Worm (Caenorhabditis elegans) whole organism, L4 larva: ENCODE measurements around the gene C46F11.5.

ENCODE experiments used
- D1046.2 ChIP-seq: fragments of 200-800 bp; sonication (Bioruptor generic); IDR thresholded peaks from 2 replicates; pipeline ENCODE4 v1.3.6; 2022; ENCODE audit warnings: missing genetic modification characterization, missing compliant biosample characterization
- F26F4.8 ChIP-seq: fragments of 200-800 bp; sonication (Bioruptor generic); conservative IDR thresholded peaks from 2 replicates; pipeline ENCODE4 v1.3.6; 2022; ENCODE audit warnings: missing genetic modification characterization, missing compliant biosample characterization
- F37D6.2 ChIP-seq: sonication (generic microtip); optimal IDR thresholded peaks from 2 replicates; lab custom pipeline; 2016; ENCODE audit warnings: mild to moderate bottlenecking, missing genetic modification characterization, missing compliant biosample characterization
- R02D3.7 ChIP-seq: fragments of 150-350 bp; sonication (generic microtip); optimal IDR thresholded peaks from 3 replicates; lab custom pipeline; 2014; ENCODE audit warnings: missing biosample characterization, missing genetic modification characterization
- aha-1 ChIP-seq: fragments of 150-350 bp; peaks from one replicate; lab custom pipeline; 2014; ENCODE audit warnings: missing biosample characterization, missing genetic modification characterization
- ama-1 ChIP-seq: fragments of 150-350 bp; optimal IDR thresholded peaks from 2 replicates; lab custom pipeline; 2014; ENCODE audit warnings: inconsistent platforms, mixed read lengths
- ceh-62 ChIP-seq: sonication (generic microtip); optimal IDR thresholded peaks from 2 replicates; lab custom pipeline; 2017; ENCODE audit warnings: missing biosample characterization, missing genetic modification characterization
- ctbp-1 ChIP-seq: fragments of 200-800 bp; sonication (Bioruptor generic); IDR thresholded peaks from 2 replicates; pipeline ENCODE4 v1.3.6; 2022; ENCODE audit warnings: missing genetic modification reagents, missing genetic modification characterization, missing compliant biosample characterization
- daf-16 ChIP-seq, 3 experiments: sonication (generic microtip); optimal IDR thresholded peaks; 2 replicates each; lab custom pipeline; 2016 to 2017; ENCODE audit warnings: missing genetic modification characterization in 3 of 3, missing genetic modification reagents in 3 of 3, mild to moderate bottlenecking in 2 of 3, missing compliant biosample characterization in 2 of 3, missing biosample characterization in 1 of 3, moderate library complexity in 1 of 3
- daf-19 ChIP-seq: fragments of 200-800 bp; sonication (Bioruptor generic); conservative IDR thresholded peaks from 2 replicates; pipeline ENCODE4 v1.3.6; 2022; ENCODE audit warnings: missing genetic modification characterization, missing compliant biosample characterization
- daf-8 ChIP-seq: fragments of 200-800 bp; sonication (Bioruptor generic); IDR thresholded peaks from 2 replicates; pipeline ENCODE4 v1.3.6; 2022; ENCODE audit warnings: missing genetic modification characterization, missing compliant biosample characterization
- dmd-6 ChIP-seq: fragments of 200-800 bp; sonication (Bioruptor generic); IDR thresholded peaks from 2 replicates; pipeline ENCODE4 v1.3.6; 2022; ENCODE audit warnings: missing genetic modification reagents, missing genetic modification characterization, missing compliant biosample characterization
- dmd-9 ChIP-seq: fragments of 200-800 bp; sonication (Bioruptor generic); IDR thresholded peaks from 2 replicates; pipeline ENCODE4 v1.3.6; 2022; ENCODE audit warnings: missing genetic modification reagents, missing genetic modification characterization, missing compliant biosample characterization
- dpl-1 ChIP-seq: fragments of 150-350 bp; optimal IDR thresholded peaks from 2 replicates; lab custom pipeline; 2014; ENCODE audit warnings: missing biosample characterization, missing genetic modification reagents, missing genetic modification characterization
- duxl-1 ChIP-seq: sonication (generic microtip); optimal IDR thresholded peaks from 2 replicates; lab custom pipeline; 2016; ENCODE audit warnings: mild to moderate bottlenecking, missing genetic modification characterization, moderate library complexity, missing compliant biosample characterization; ENCODE audit not compliant: poor library complexity
- dve-1 ChIP-seq: sonication (generic microtip); optimal IDR thresholded peaks from 2 replicates; lab custom pipeline; 2017; ENCODE audit warnings: antibody characterized with exemption, mild to moderate bottlenecking, missing genetic modification characterization, missing compliant biosample characterization; ENCODE audit not compliant: insufficient read depth
- egl-27 ChIP-seq: sonication (generic microtip); optimal IDR thresholded peaks from 3 replicates; lab custom pipeline; 2017; ENCODE audit warnings: missing biosample characterization, missing genetic modification reagents, missing genetic modification characterization
- fos-1 ChIP-seq: fragments of 150-350 bp; optimal IDR thresholded peaks from 2 replicates; lab custom pipeline; 2014; ENCODE audit warnings: missing biosample characterization, missing genetic modification characterization
- hlh-30 ChIP-seq: sonication (generic microtip); optimal IDR thresholded peaks from 2 replicates; lab custom pipeline; 2017; ENCODE audit warnings: antibody characterized with exemption, mild to moderate bottlenecking, missing genetic modification characterization, missing compliant biosample characterization; ENCODE audit not compliant: insufficient read depth
- lin-13 ChIP-seq: fragments of 150-350 bp; optimal IDR thresholded peaks from 2 replicates; lab custom pipeline; 2014; ENCODE audit warnings: missing biosample characterization, missing genetic modification reagents, missing genetic modification characterization
- lin-38 ChIP-seq: fragments of 200-800 bp; sonication (Bioruptor generic); IDR thresholded peaks from 2 replicates; pipeline ENCODE4 v1.3.6; 2022; ENCODE audit warnings: missing genetic modification reagents, missing genetic modification characterization, missing compliant biosample characterization
- lin-39 ChIP-seq: fragments of 150-350 bp; optimal IDR thresholded peaks from 2 replicates; lab custom pipeline; 2014; ENCODE audit warnings: missing biosample characterization, missing genetic modification reagents, missing genetic modification characterization
- lir-3 ChIP-seq: sonication (generic microtip); optimal IDR thresholded peaks from 2 replicates; lab custom pipeline; 2016; ENCODE audit warnings: mild to moderate bottlenecking, missing genetic modification characterization, missing compliant biosample characterization
- lsy-2 ChIP-seq, 2 experiments: fragments of 150-350 bp in 1 of 2; sonication (generic microtip) in 1 of 2; optimal IDR thresholded peaks; 2 replicates each; lab custom pipeline; 2014 to 2017; ENCODE audit warnings: missing biosample characterization in 2 of 2, missing genetic modification characterization in 2 of 2
- madf-9 ChIP-seq: fragments of 200-800 bp; sonication (Bioruptor generic); conservative IDR thresholded peaks from 2 replicates; pipeline ENCODE4 v1.3.6; 2022; ENCODE audit warnings: missing genetic modification reagents, missing genetic modification characterization, missing compliant biosample characterization
- mep-1 ChIP-seq: fragments of 150-350 bp; sonication (generic microtip); optimal IDR thresholded peaks from 3 replicates; lab custom pipeline; 2014; ENCODE audit warnings: missing biosample characterization, missing genetic modification characterization
- mes-2 ChIP-seq: sonication (generic microtip); optimal IDR thresholded peaks from 2 replicates; lab custom pipeline; 2016; ENCODE audit warnings: missing genotype, mild to moderate bottlenecking, missing genetic modification characterization, missing compliant biosample characterization; ENCODE audit not compliant: poor library complexity, severe bottlenecking
- mxl-3 ChIP-seq: fragments of 200-800 bp; sonication (Bioruptor generic); optimal IDR thresholded peaks from 2 replicates; lab custom pipeline; 2018; ENCODE audit warnings: mild to moderate bottlenecking, missing genetic modification characterization, missing compliant biosample characterization
- nhr-11 ChIP-seq: fragments of 150-350 bp; optimal IDR thresholded peaks from 2 replicates; lab custom pipeline; 2014; ENCODE audit warnings: missing biosample characterization, missing genetic modification characterization
- nhr-237 ChIP-seq: sonication (generic microtip); optimal IDR thresholded peaks from 2 replicates; lab custom pipeline; 2017; ENCODE audit warnings: missing biosample characterization, missing genetic modification characterization
- rbr-2 ChIP-seq: sonication (generic microtip); optimal IDR thresholded peaks from 2 replicates; lab custom pipeline; 2016; ENCODE audit warnings: missing genotype, missing genetic modification characterization, missing compliant biosample characterization
- saeg-2 ChIP-seq: fragments of 200-800 bp; sonication (Bioruptor generic); IDR thresholded peaks from 2 replicates; pipeline ENCODE4 v1.3.6; 2022; ENCODE audit warnings: missing genetic modification reagents, missing genetic modification characterization, missing compliant biosample characterization
- sdz-12 ChIP-seq: fragments of 200-800 bp; sonication (Bioruptor generic); optimal IDR thresholded peaks from 2 replicates; lab custom pipeline; 2018; ENCODE audit warnings: mild to moderate bottlenecking, missing genetic modification characterization, missing compliant biosample characterization
- skn-1 ChIP-seq: fragments of 150-350 bp; optimal IDR thresholded peaks from 2 replicates; lab custom pipeline; 2014; ENCODE audit warnings: missing biosample characterization, missing genetic modification characterization
- spr-1 ChIP-seq: sonication (generic microtip); optimal IDR thresholded peaks from 2 replicates; lab custom pipeline; 2016; ENCODE audit warnings: mild to moderate bottlenecking, missing genetic modification characterization, missing compliant biosample characterization
- tra-1 ChIP-seq: fragments of 200-800 bp; sonication (Bioruptor generic); IDR thresholded peaks from 2 replicates; pipeline ENCODE4 v1.3.6; 2022; ENCODE audit warnings: missing genetic modification reagents, missing genetic modification characterization, missing compliant biosample characterization
- zag-1 ChIP-seq: fragments of 150-350 bp; optimal IDR thresholded peaks from 2 replicates; lab custom pipeline; 2014; ENCODE audit warnings: missing biosample characterization, missing genetic modification characterization
- ztf-7 ChIP-seq: fragments of 150-350 bp; optimal IDR thresholded peaks from 2 replicates; lab custom pipeline; 2014; ENCODE audit warnings: missing biosample characterization, missing genetic modification characterization

Gene C46F11.5

DNA sequence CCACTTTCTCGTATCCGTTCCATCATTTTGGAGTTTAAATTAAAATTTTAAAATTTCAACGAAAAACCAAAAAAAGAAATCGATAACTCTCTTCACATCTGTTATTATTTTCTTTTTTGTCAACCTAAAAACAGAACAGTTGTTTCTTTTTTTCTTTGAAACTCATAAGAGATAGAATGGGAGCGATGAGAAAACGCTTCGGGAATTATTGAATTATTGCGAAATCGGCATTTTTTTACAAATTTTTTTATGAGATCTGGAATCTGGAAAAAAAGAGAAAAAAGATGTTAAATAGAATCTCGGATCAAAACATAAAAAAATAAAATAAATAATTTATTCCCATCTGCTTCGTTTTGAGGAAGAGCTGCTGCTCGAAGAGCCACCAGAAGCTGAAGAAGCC lies at the start of gene C46F11.5:
TSS of gene C46F11.5 (minus strand) at position 128 of the 400 bp plus-strand sequence.
- no peak for TF ChIP-seq egl-27 (tag; lab: Kevin White, UChicago)
- TF ChIP-seq daf-19: no peak
- TF ChIP-seq zag-1 (tag; lab: Kevin White, UChicago): no peak
- TF ChIP-seq nhr-237: no peak
- TF ChIP-seq sdz-12: no peak
- TF ChIP-seq dmd-9 (GFP tag; lab: Robert Waterston, UW): no peak
- no peak for TF ChIP-seq R02D3.7 (tag; lab: Kevin White, UChicago)
- no peak for TF ChIP-seq ztf-7 (tag; lab: Kevin White, UChicago)
- TF ChIP-seq F26F4.8 (GFP tag; lab: Robert Waterston, UW): no peak
- no peak for TF ChIP-seq F37D6.2
- no peak for TF ChIP-seq dmd-6 (GFP tag; lab: Robert Waterston, UW)
- no peak for TF ChIP-seq ceh-62 (tag; lab: Kevin White, UChicago)
- no peak for TF ChIP-seq nhr-11
- TF ChIP-seq hlh-30 (tag; lab: Kevin White, UChicago): no peak
- TF ChIP-seq lin-13 (GFP tag; lab: Kevin White, UChicago): no peak
- no peak for TF ChIP-seq ama-1 (lab: Kevin White, UChicago)
- no peak for TF ChIP-seq spr-1
- no peak for TF ChIP-seq mxl-3 (GFP tag; lab: Kevin White, UChicago)
- TF ChIP-seq, all 104 proteins: peak for 0

ce11 chrIII:3706586-3706985 lies 49.2 kb upstream of the C46F11.5 start, which contains the start of gene dph-1:
Gene dph-1 (plus strand): TSS chrIII:3706886.
- TF ChIP-seq lsy-2 (tag; optimal IDR thresholded peaks at IDR 0.05; lab: Kevin White, UChicago) (no peak), madf-9 (GFP tag; lab: Robert Waterston, UW) (no peak), dmd-9 (GFP tag; lab: Robert Waterston, UW) (no peak), aha-1 (tag; lab: Kevin White, UChicago) (no peak), lir-3 (tag; lab: Kevin White, UChicago) (no peak), daf-8 (GFP tag; lab: Robert Waterston, UW) (no peak), D1046.2 (GFP tag; lab: Robert Waterston, UW) (no peak), skn-1 (no peak), lin-39 (tag; lab: Kevin White, UChicago) (no peak), rbr-2 (no peak), fos-1 (tag; lab: Kevin White, UChicago) (no peak), dpl-1 (GFP tag; lab: Kevin White, UChicago) (no peak), daf-19 (no peak)

DNA sequence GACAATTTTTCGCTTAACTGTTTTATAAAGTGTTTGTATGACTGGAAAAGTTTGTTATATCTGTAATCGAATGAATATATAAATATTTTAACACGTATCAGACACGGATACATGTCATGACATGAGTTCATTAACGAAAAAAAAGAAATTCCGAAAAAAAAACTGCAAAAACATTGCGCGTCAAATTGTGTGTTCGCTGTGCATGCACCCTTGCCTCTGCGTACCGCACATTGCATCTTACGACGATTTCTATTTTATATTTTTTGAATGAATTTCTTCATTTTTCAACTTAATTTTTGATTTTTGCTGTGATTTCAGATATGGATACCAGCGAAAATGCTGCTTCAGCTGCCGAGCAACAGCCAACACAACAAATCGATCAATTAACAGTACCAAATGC lies 47.6 kb upstream of the C46F11.5 start, which contains the start of gene wdr-5.1:
TSS of gene wdr-5.1 (plus strand) at position 319 of the 400 bp plus-strand sequence.
- peak in 1 of 2 experiments; percentile 80 for TF ChIP-seq lsy-2 (tag; optimal IDR thresholded peaks at IDR 0.05; lab: Kevin White, UChicago)
- no peak for TF ChIP-seq saeg-2
- no peak for TF ChIP-seq skn-1
- peak; percentile 23 for TF ChIP-seq dve-1 (tag; lab: Kevin White, UChicago)
- no peak for TF ChIP-seq tra-1 (GFP tag; lab: Robert Waterston, UW)
- no peak for TF ChIP-seq daf-16 (GFP tag; optimal IDR thresholded peaks at IDR 0.05; lab: Kevin White, UChicago)
- peak; percentile 13 for TF ChIP-seq daf-16 (tag; optimal IDR thresholded peaks at IDR 0.05; lab: Kevin White, UChicago)
- no peak for TF ChIP-seq ctbp-1 (GFP tag; lab: Robert Waterston, UW)
- peak; percentile 16 for TF ChIP-seq hlh-30 (tag; lab: Kevin White, UChicago)
- TF ChIP-seq duxl-1: peak; percentile 38
- TF ChIP-seq ama-1 (lab: Kevin White, UChicago): no peak
- TF ChIP-seq mes-2 (tag; lab: Kevin White, UChicago): peak; percentile 57
- TF ChIP-seq mep-1 (tag; lab: Kevin White, UChicago): peak; percentile 46
- no peak for TF ChIP-seq lin-39 (tag; lab: Kevin White, UChicago)
- TF ChIP-seq lin-38 (GFP tag; lab: Robert Waterston, UW): peak; percentile 47
- TF ChIP-seq dpl-1 (GFP tag; lab: Kevin White, UChicago): peak; percentile 25
